Worm (Caenorhabditis elegans): Measurements from ENCODE around the gene ZK899.1.

DNA sequence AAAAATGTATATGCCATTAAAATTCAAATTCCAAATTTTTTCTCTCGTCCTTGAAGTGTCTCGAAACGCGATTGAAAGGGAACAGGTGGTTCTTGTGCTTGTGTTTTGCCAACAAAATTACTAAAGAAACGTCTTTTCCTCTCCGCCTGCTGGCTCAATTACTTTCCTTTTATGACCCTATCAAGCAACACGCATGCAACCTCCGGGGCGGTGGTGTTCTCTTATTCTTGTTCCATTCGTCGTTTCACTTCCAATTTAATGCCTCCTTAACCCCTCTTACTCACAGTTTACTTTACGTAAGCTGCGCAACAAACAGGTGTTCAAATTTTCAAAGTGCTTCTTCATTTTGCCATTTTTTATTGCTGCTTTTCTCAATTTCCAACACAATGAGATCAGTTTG is 37.3 kb downstream of the ZK899.1 start:
- TF ChIP-seq him-1 (tag; optimal IDR thresholded peaks at IDR 0.05) (no peak), dao-5 (tag; optimal IDR thresholded peaks at IDR 0.05) (no peak), W03F9.2 (tag; optimal IDR thresholded peaks at IDR 0.05) (no peak)

Measured in whole organism, L4/young adult.